Fruit fly (Drosophila melanogaster) whole organism, embryonic: ENCODE measurements around the gene CG13024.

ENCODE experiments used
- Atf6 ChIP-seq: fragments of 200-800 bp; sonication (Bioruptor generic); IDR thresholded peaks from 2 replicates; pipeline ENCODE4 v1.3.6; 2022; ENCODE audit warnings: missing biosample characterization, missing genetic modification characterization
- BEAF-32 ChIP-seq: fragments of 200-800 bp; sonication (Bioruptor generic); optimal IDR thresholded peaks from 3 replicates; lab custom pipeline; 2017; ENCODE audit warnings: missing biosample characterization, missing genetic modification characterization, mild to moderate bottlenecking, moderate library complexity, missing genetic modification reagents
- Bgb ChIP-seq: fragments of 200-800 bp; sonication (Bioruptor generic); IDR thresholded peaks from 2 replicates; pipeline ENCODE4 v1.3.6; 2022; ENCODE audit warnings: missing biosample characterization, missing genetic modification characterization; ENCODE audit not compliant: partially characterized antibody
- CG11093 ChIP-seq: fragments of 200-800 bp; sonication (Bioruptor generic); IDR thresholded peaks from 3 replicates; pipeline ENCODE4 v1.3.6; 2022; ENCODE audit warnings: missing biosample characterization, missing genetic modification characterization
- CG11456 ChIP-seq: fragments of 200-800 bp; sonication (Bioruptor generic); IDR thresholded peaks from 3 replicates; pipeline ENCODE4 v1.3.6; 2022; ENCODE audit warnings: missing biosample characterization, missing genetic modification characterization
- CG11560 ChIP-seq: fragments of 200-800 bp; sonication (Bioruptor generic); IDR thresholded peaks from 3 replicates; pipeline ENCODE4 v1.3.6; 2022; ENCODE audit warnings: missing biosample characterization, missing genetic modification characterization
- CG12155 ChIP-seq: fragments of 200-800 bp; sonication (Bioruptor generic); optimal IDR thresholded peaks from 3 replicates; lab custom pipeline; 2016; ENCODE audit warnings: missing biosample characterization, missing genetic modification characterization
- CG13123 ChIP-seq: fragments of 200-800 bp; sonication (Bioruptor generic); optimal IDR thresholded peaks from 2 replicates; lab custom pipeline; 2016; ENCODE audit warnings: missing biosample characterization, missing genetic modification characterization
- CG14441 ChIP-seq: fragments of 200-800 bp; sonication (Bioruptor generic); IDR thresholded peaks from 2 replicates; pipeline ENCODE4 v1.3.6; 2022; ENCODE audit warnings: missing biosample characterization, missing genetic modification characterization
- CG15269 ChIP-seq: fragments of 200-800 bp; sonication (Bioruptor generic); optimal IDR thresholded peaks from 2 replicates; lab custom pipeline; 2018; ENCODE audit warnings: missing biosample characterization, mild to moderate bottlenecking, missing genetic modification characterization, moderate library complexity
- CG16863 ChIP-seq: fragments of 200-800 bp; sonication (Bioruptor generic); optimal IDR thresholded peaks from 3 replicates; lab custom pipeline; 2016; ENCODE audit warnings: missing biosample characterization, missing genetic modification characterization
- CG2889 ChIP-seq: fragments of 200-800 bp; sonication (Bioruptor generic); IDR thresholded peaks from 3 replicates; pipeline ENCODE4 v1.3.6; 2022; ENCODE audit warnings: missing biosample characterization, missing genetic modification characterization
- CG32767 ChIP-seq: fragments of 200-800 bp; sonication (Bioruptor generic); IDR thresholded peaks from 2 replicates; pipeline ENCODE4 v1.3.6; 2022; ENCODE audit warnings: missing biosample characterization, missing genetic modification characterization
- CG34224 ChIP-seq: fragments of 200-800 bp; sonication (Bioruptor generic); IDR thresholded peaks from 3 replicates; pipeline ENCODE4 v1.3.6; 2022; ENCODE audit warnings: missing biosample characterization, missing genetic modification characterization; ENCODE audit not compliant: partially characterized antibody
- CG4328 ChIP-seq: fragments of 200-800 bp; sonication (Bioruptor generic); optimal IDR thresholded peaks from 3 replicates; lab custom pipeline; 2017; ENCODE audit warnings: missing biosample characterization, missing genetic modification reagents, missing genetic modification characterization
- CG6689 ChIP-seq: fragments of 200-800 bp; sonication (Bioruptor generic); IDR thresholded peaks from 2 replicates; pipeline ENCODE4 v1.3.6; 2022; ENCODE audit warnings: missing biosample characterization, missing genetic modification characterization
- CG7271 ChIP-seq: fragments of 200-800 bp; sonication (Bioruptor generic); optimal IDR thresholded peaks from 2 replicates; lab custom pipeline; 2018; ENCODE audit warnings: missing biosample characterization, mild to moderate bottlenecking, missing genetic modification characterization, moderate library complexity
- CG7357 ChIP-seq: fragments of 200-800 bp; sonication (Bioruptor generic); IDR thresholded peaks from 3 replicates; pipeline ENCODE4 v1.3.6; 2022; ENCODE audit warnings: missing biosample characterization, missing genetic modification characterization
- CG9797 ChIP-seq: fragments of 200-800 bp; sonication (Bioruptor generic); optimal IDR thresholded peaks from 3 replicates; lab custom pipeline; 2018; ENCODE audit warnings: missing biosample characterization, mild to moderate bottlenecking, missing genetic modification characterization
- CG9817 ChIP-seq: fragments of 200-800 bp; sonication (Bioruptor generic); optimal IDR thresholded peaks from 2 replicates; lab custom pipeline; 2018; ENCODE audit warnings: missing biosample characterization, mild to moderate bottlenecking, missing genetic modification characterization, moderate library complexity
- Dip2 ChIP-seq: fragments of 200-800 bp; sonication (Bioruptor generic); IDR thresholded peaks from 2 replicates; pipeline ENCODE4 v1.3.6; 2022; ENCODE audit warnings: missing biosample characterization, missing genetic modification characterization
- Drgx ChIP-seq: fragments of 200-800 bp; sonication (Bioruptor generic); IDR thresholded peaks from 2 replicates; pipeline ENCODE4 v1.3.6; 2022; ENCODE audit warnings: missing biosample characterization, missing genetic modification characterization
- E2f1 ChIP-seq: fragments of 200-800 bp; sonication (Bioruptor generic); IDR thresholded peaks from 2 replicates; pipeline ENCODE4 v1.3.6; 2022; ENCODE audit warnings: missing biosample characterization, missing genetic modification characterization
- E2f2 ChIP-seq: fragments of 200-800 bp; sonication (Bioruptor generic); IDR thresholded peaks from 2 replicates; pipeline ENCODE4 v1.3.6; 2022; ENCODE audit warnings: missing biosample characterization, missing genetic modification characterization
- Fer3 ChIP-seq: fragments of 200-800 bp; sonication (Bioruptor generic); optimal IDR thresholded peaks from 2 replicates; lab custom pipeline; 2018; ENCODE audit warnings: missing biosample characterization, mild to moderate bottlenecking, missing genetic modification characterization, moderate library complexity
- HHEX ChIP-seq: fragments of 200-800 bp; sonication (Bioruptor generic); optimal IDR thresholded peaks from 3 replicates; lab custom pipeline; 2017; ENCODE audit warnings: missing biosample characterization, mild to moderate bottlenecking, missing genetic modification characterization, missing genetic modification reagents
- Hand ChIP-seq: fragments of 200-800 bp; sonication (Bioruptor generic); optimal IDR thresholded peaks from 2 replicates; lab custom pipeline; 2017; ENCODE audit warnings: mild to moderate bottlenecking, missing biosample characterization, missing genetic modification reagents, missing genetic modification characterization
- Jarid2 ChIP-seq: fragments of 200-800 bp; sonication (Bioruptor generic); optimal IDR thresholded peaks from 3 replicates; lab custom pipeline; 2017; ENCODE audit warnings: mild to moderate bottlenecking, missing biosample characterization, missing genetic modification reagents, missing genetic modification characterization
- Nf-YC ChIP-seq: fragments of 200-800 bp; optimal IDR thresholded peaks from 3 replicates; lab custom pipeline; 2019; ENCODE audit warnings: missing biosample characterization, mild to moderate bottlenecking, missing genetic modification characterization, moderate library complexity
- ato ChIP-seq: fragments of 200-800 bp; sonication (Bioruptor generic); IDR thresholded peaks from 2 replicates; pipeline ENCODE4 v1.3.6; 2022; ENCODE audit warnings: missing biosample characterization, missing genetic modification characterization; ENCODE audit not compliant: partially characterized antibody
- bigmax ChIP-seq: fragments of 200-800 bp; sonication (Bioruptor generic); optimal IDR thresholded peaks from 2 replicates; lab custom pipeline; 2018; ENCODE audit warnings: missing biosample characterization, mild to moderate bottlenecking, missing genetic modification characterization
- ci ChIP-seq: fragments of 200-800 bp; sonication (Bioruptor generic); IDR thresholded peaks from 3 replicates; pipeline ENCODE4 v1.3.6; 2022; ENCODE audit warnings: missing biosample characterization, missing genetic modification characterization
- fd3F ChIP-seq: fragments of 200-800 bp; sonication (Bioruptor generic); optimal IDR thresholded peaks from 2 replicates; lab custom pipeline; 2018; ENCODE audit warnings: missing biosample characterization, mild to moderate bottlenecking, missing genetic modification characterization, moderate library complexity
- gem ChIP-seq: fragments of 200-800 bp; sonication (Bioruptor generic); optimal IDR thresholded peaks from 2 replicates; lab custom pipeline; 2019; ENCODE audit warnings: missing biosample characterization, mild to moderate bottlenecking, missing genetic modification characterization, moderate library complexity
- gsb ChIP-seq: fragments of 200-800 bp; sonication (Bioruptor generic); IDR thresholded peaks from 2 replicates; pipeline ENCODE4 v1.3.6; 2022; ENCODE audit warnings: missing biosample characterization, missing genetic modification characterization
- mam ChIP-seq: fragments of 200-800 bp; sonication (Bioruptor generic); optimal IDR thresholded peaks from 3 replicates; lab custom pipeline; 2016; ENCODE audit warnings: missing biosample characterization, missing genetic modification characterization
- sisA ChIP-seq: fragments of 200-800 bp; sonication (Bioruptor generic); IDR thresholded peaks from 2 replicates; pipeline ENCODE4 v1.3.6; 2022; ENCODE audit warnings: missing biosample characterization, missing genetic modification characterization
- sna ChIP-seq: fragments of 200-800 bp; sonication (Bioruptor generic); IDR thresholded peaks from 2 replicates; pipeline ENCODE4 v1.3.6; 2022; ENCODE audit warnings: missing biosample characterization, missing genetic modification characterization; ENCODE audit not compliant: partially characterized antibody
- so ChIP-seq: fragments of 200-800 bp; sonication (Bioruptor generic); IDR thresholded peaks from 3 replicates; pipeline ENCODE4 v1.3.6; 2022; ENCODE audit warnings: missing biosample characterization, missing genetic modification characterization
- sqz ChIP-seq: fragments of 200-800 bp; sonication (Bioruptor generic); optimal IDR thresholded peaks from 3 replicates; lab custom pipeline; 2018; ENCODE audit warnings: missing biosample characterization, mild to moderate bottlenecking, missing genetic modification characterization
- sr ChIP-seq: fragments of 200-800 bp; sonication (Bioruptor generic); IDR thresholded peaks from 3 replicates; pipeline ENCODE4 v1.3.6; 2022; ENCODE audit warnings: missing biosample characterization, missing genetic modification characterization
- ssp ChIP-seq: fragments of 200-800 bp; sonication (Bioruptor generic); IDR thresholded peaks from 2 replicates; pipeline ENCODE4 v1.3.6; 2022; ENCODE audit warnings: missing biosample characterization, missing genetic modification characterization
- tio ChIP-seq: fragments of 200-800 bp; sonication (Bioruptor generic); optimal IDR thresholded peaks from 2 replicates; lab custom pipeline; 2017; ENCODE audit warnings: missing biosample characterization, missing genetic modification characterization, inconsistent platforms
- tll ChIP-seq, 2 experiments: fragments of 200-800 bp in 1 of 2; fragments of >200 bp in 1 of 2; sonication (Bioruptor generic) in 1 of 2; optimal IDR thresholded peaks; 2 replicates each; lab custom pipeline; 2017 to 2019; ENCODE audit warnings: missing biosample characterization in 2 of 2, missing genetic modification characterization in 2 of 2, mild to moderate bottlenecking in 1 of 2, moderate library complexity in 1 of 2
- trh ChIP-seq: fragments of 200-800 bp; sonication (Bioruptor generic); optimal IDR thresholded peaks from 2 replicates; lab custom pipeline; 2016; ENCODE audit warnings: missing biosample characterization, missing genetic modification characterization
- twi ChIP-seq: fragments of 200-800 bp; optimal IDR thresholded peaks from 2 replicates; lab custom pipeline; 2019; ENCODE audit warnings: missing biosample characterization, mild to moderate bottlenecking, missing genetic modification characterization, moderate library complexity
- tx ChIP-seq: fragments of 200-800 bp; sonication (Bioruptor generic); optimal IDR thresholded peaks from 2 replicates; lab custom pipeline; 2016; ENCODE audit warnings: missing biosample characterization, missing genetic modification characterization
- zen2 ChIP-seq: fragments of 200-800 bp; sonication (Bioruptor generic); IDR thresholded peaks from 3 replicates; pipeline ENCODE4 v1.3.6; 2022; ENCODE audit warnings: missing biosample characterization, missing genetic modification characterization; ENCODE audit not compliant: partially characterized antibody

Gene CG13024

dm6 chr3L:16805806-16806719 lies 22.8 kb downstream of the CG13024 start (continued):
- TF ChIP-seq CG14441 (GFP tag; lab: Robert Waterston, UW), result peak; percentile 31; the same call in 1 of the 2 replicates
- TF ChIP-seq Drgx, result no peak; the same call in 1 of the 2 replicates
- no peak for TF ChIP-seq ci (GFP tag; lab: Robert Waterston, UW)
- no peak for TF ChIP-seq CG12155
- TF ChIP-seq tio (GFP tag; lab: Kevin White, UChicago), result no peak
- TF ChIP-seq CG6689, result no peak
- 0 out of 3 replicates have a peak, but pooled peaks have one; percentile 6 for TF ChIP-seq CG11456 (GFP tag; lab: Robert Waterston, UW)
- TF ChIP-seq Jarid2 (GFP tag; lab: Kevin White, UChicago), result no peak
- no peak for TF ChIP-seq fd3F (GFP tag; lab: Kevin White, UChicago)
- peak; percentile 42 for TF ChIP-seq bigmax (GFP tag; lab: Kevin White, UChicago)
- peak; percentile 76 for TF ChIP-seq gem
- TF ChIP-seq Dip2 (GFP tag; lab: Robert Waterston, UW), result no peak
- peak; percentile 60 for TF ChIP-seq Hand (GFP tag; lab: Kevin White, UChicago)
- TF ChIP-seq Nf-YC (tag; lab: Kevin White, UChicago), result no peak
- no peak for TF ChIP-seq tll (GFP tag; optimal IDR thresholded peaks at IDR 0.05; lab: Kevin White, UChicago)
- no peak for TF ChIP-seq CG13123 (GFP tag; lab: Kevin White, UChicago)
- TF ChIP-seq CG7357 (GFP tag; lab: Robert Waterston, UW), result 0 out of 3 replicates have a peak, but pooled peaks have one; percentile 24
- no peak for TF ChIP-seq Bgb (GFP tag; lab: Robert Waterston, UW)
- no peak for TF ChIP-seq trh (GFP tag; lab: Kevin White, UChicago)
- 0 out of 3 replicates have a peak, but pooled peaks have one; percentile 20 for TF ChIP-seq CG11093 (GFP tag; lab: Robert Waterston, UW)
- TF ChIP-seq so (GFP tag; lab: Robert Waterston, UW), result 0 out of 3 replicates have a peak, but pooled peaks have one; percentile 54
- no peak for TF ChIP-seq zen2 (GFP tag; lab: Robert Waterston, UW)
- peak; percentile 44 for TF ChIP-seq CG9817 (tag; lab: Kevin White, UChicago)
- TF ChIP-seq CG34224, result no peak
- TF ChIP-seq HHEX, result no peak
- TF ChIP-seq sr (GFP tag; lab: Robert Waterston, UW), result no peak; the same call in 2 of the 3 replicates
- TF ChIP-seq CG11560 (tag; lab: Robert Waterston, UW), result no peak
- no peak for TF ChIP-seq CG4328 (GFP tag; lab: Kevin White, UChicago)
- TF ChIP-seq sna (GFP tag; lab: Robert Waterston, UW), result no peak
- no peak for TF ChIP-seq sqz (GFP tag; lab: Kevin White, UChicago)
- TF ChIP-seq ato (GFP tag; lab: Robert Waterston, UW), result no peak
- TF ChIP-seq E2f2 (GFP tag; lab: Robert Waterston, UW), result no peak; the same call in 1 of the 2 replicates
- no peak for TF ChIP-seq CG7271 (tag; lab: Kevin White, UChicago)
- TF ChIP-seq gsb (GFP tag; lab: Robert Waterston, UW), result no peak
- TF ChIP-seq twi (tag; lab: Kevin White, UChicago), result no peak
- 0 out of 2 replicates have a peak, but pooled peaks have one; percentile 29 for TF ChIP-seq E2f1 (GFP tag; lab: Robert Waterston, UW)
- TF ChIP-seq BEAF-32, result no peak
- TF ChIP-seq CG9797 (GFP tag; lab: Kevin White, UChicago), result no peak
- no peak for TF ChIP-seq CG32767 (GFP tag; lab: Robert Waterston, UW)
- peak; percentile 59 for TF ChIP-seq CG15269 (tag; lab: Kevin White, UChicago)
- peak; percentile 51 for TF ChIP-seq mam
- no peak for TF ChIP-seq CG16863 (GFP tag; lab: Kevin White, UChicago)
- TF ChIP-seq sisA (GFP tag; lab: Robert Waterston, UW), result peak; percentile 51
- TF ChIP-seq tx (GFP tag; lab: Kevin White, UChicago), result no peak
- TF ChIP-seq CG2889 (GFP tag; lab: Robert Waterston, UW), result no peak
- no peak for TF ChIP-seq ssp (GFP tag; lab: Robert Waterston, UW)
- peak; percentile 46 for TF ChIP-seq Fer3 (tag; lab: Kevin White, UChicago)
- peak; percentile 70 for TF ChIP-seq Atf6
